Worm (Caenorhabditis elegans) whole organism, midembryonic: ENCODE data around the gene anat-1.

Source experiments
- T22C8.4 ChIP-seq: fragments of 200-800 bp; sonication (Bioruptor generic); IDR thresholded peaks from 2 replicates; pipeline ENCODE4 v1.3.6; 2022; ENCODE audit warnings: missing genetic modification characterization, missing compliant biosample characterization
- cog-1 ChIP-seq: sonication (generic microtip); optimal IDR thresholded peaks from 2 replicates; lab custom pipeline; 2016; ENCODE audit warnings: missing genetic modification characterization, missing compliant biosample characterization
- flt-1 ChIP-seq: fragments of 200-800 bp; sonication (Bioruptor generic); IDR thresholded peaks from 2 replicates; pipeline ENCODE4 v1.3.6; 2022; ENCODE audit warnings: missing genetic modification characterization, missing compliant biosample characterization
- klf-2 ChIP-seq: fragments of 200-800 bp; sonication (Bioruptor generic); conservative IDR thresholded peaks from 2 replicates; pipeline ENCODE4 v1.3.6; 2022; ENCODE audit warnings: missing genetic modification reagents, missing genetic modification characterization, missing compliant biosample characterization
- tab-1 ChIP-seq: fragments of 200-800 bp; sonication (Bioruptor generic); IDR thresholded peaks from 2 replicates; pipeline ENCODE4 v1.3.6; 2022; ENCODE audit warnings: missing genetic modification characterization, missing compliant biosample characterization

DNA sequence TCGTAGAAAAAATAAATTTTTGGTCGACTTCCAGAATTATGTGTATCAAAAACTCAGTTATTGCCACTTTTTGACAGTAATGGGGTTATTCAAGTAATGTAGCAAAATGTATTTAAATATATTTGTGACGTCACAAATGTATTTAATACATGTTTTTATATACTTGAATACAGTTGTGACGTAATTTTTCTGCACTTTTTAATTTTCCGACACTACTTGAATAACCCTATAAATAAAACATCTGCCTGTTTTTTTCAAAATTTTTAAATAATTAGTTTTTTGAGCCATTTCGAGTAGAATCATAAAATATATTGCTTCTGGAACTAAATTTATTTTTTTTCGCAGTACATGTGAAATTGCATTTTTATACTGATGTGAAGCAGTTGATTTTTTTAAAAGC is 32.7 kb downstream of the anat-1 start:
- TF ChIP-seq flt-1 = no peak
- no peak for TF ChIP-seq cog-1 (tag; lab: Kevin White, UChicago)
- no peak for TF ChIP-seq klf-2
- no peak for TF ChIP-seq T22C8.4 (GFP tag; lab: Robert Waterston, UW)
- TF ChIP-seq tab-1 (GFP tag; lab: Robert Waterston, UW) = no peak
